Fruit fly (Drosophila melanogaster): ENCODE results near the gene CG14011.

CG14011 gene

DNA sequence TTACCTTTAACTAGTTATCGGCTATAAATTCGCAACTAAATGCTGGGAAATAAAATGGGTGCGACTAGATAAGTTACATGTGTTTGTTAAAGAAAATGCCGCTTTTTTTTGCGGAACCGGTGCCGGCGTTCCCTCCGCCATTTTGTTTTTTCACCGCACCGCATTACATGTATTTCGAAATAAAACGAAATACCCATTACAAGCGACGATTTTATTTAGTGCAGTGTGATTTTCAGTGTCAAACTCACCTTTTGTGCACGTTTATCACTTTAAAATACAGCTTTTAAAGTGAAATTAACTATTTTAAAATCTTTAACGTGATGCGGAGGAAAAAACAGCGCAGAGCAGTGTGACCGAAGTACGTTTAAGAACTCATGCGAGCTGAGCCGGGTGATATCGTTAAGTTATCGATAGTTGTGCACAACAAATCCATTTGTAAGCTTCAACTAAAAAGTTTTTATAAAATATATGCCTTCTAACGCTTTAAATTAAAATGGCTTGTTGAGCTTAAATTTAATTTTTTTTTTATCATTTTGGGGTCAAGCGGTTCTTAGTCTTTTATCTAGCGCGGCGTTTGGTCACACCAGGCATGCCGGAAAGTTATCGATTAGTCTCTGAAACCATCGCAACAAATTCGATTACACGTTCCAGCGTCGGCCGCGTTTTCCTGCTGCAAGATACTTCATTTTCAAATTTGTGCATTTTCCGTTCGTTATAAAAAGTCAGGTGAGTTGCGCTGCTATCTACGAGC, 38.8 kb downstream of the CG14011 start, which contains the start of the genes Hel25E and Lam (continued):
- TF ChIP-seq CG15269 (tag; optimal IDR thresholded peaks at IDR 0.05) (no peak), CG4854 (GFP tag; optimal IDR thresholded peaks at IDR 0.05) (no peak), ato (GFP tag; IDR thresholded peaks at IDR 0.05; ENCODE audit: partially characterized antibody) (peak; percentile 83), CG1529 (GFP tag; optimal IDR thresholded peaks at IDR 0.05) (no peak), Eip74EF (GFP tag; optimal IDR thresholded peaks at IDR 0.05) (no peak), Hand (GFP tag; optimal IDR thresholded peaks at IDR 0.05) (no peak), Six4 (GFP tag; optimal IDR thresholded peaks at IDR 0.05) (no peak), CG3995 (GFP tag; optimal IDR thresholded peaks at IDR 0.05) (peak; percentile 49), CG1832 (GFP tag; optimal IDR thresholded peaks at IDR 0.05) (no peak), jigr1 (GFP tag; IDR thresholded peaks at IDR 0.05) (no peak), slbo (GFP tag; IDR thresholded peaks at IDR 0.05) (no peak), hb (GFP tag; IDR thresholded peaks at IDR 0.05; ENCODE audit: partially characterized antibody) (peak; percentile 79; the same call in 2 of the 3 replicates), CG7963 (GFP tag; IDR thresholded peaks at IDR 0.05; ENCODE audit: partially characterized antibody) (peak; percentile 54; the same call in 2 of the 3 replicates), D19B (GFP tag; optimal IDR thresholded peaks at IDR 0.05) (no peak), Lim3 (GFP tag; IDR thresholded peaks at IDR 0.05) (no peak), CG11695 (GFP tag; IDR thresholded peaks at IDR 0.05) (no peak), Fer3 (tag; optimal IDR thresholded peaks at IDR 0.05) (no peak), bigmax (GFP tag; optimal IDR thresholded peaks at IDR 0.05) (no peak), CG11247 (GFP tag; IDR thresholded peaks at IDR 0.05) (no peak), hbn (GFP tag; IDR thresholded peaks at IDR 0.05; ENCODE audit: partially characterized antibody) (peak; percentile 90), CG10654 (GFP tag; optimal IDR thresholded peaks at IDR 0.05) (no peak), Trl (optimal IDR thresholded peaks at IDR 0.05) (no peak), Trl (GFP tag; optimal IDR thresholded peaks at IDR 0.05) (no peak), gem (tag; optimal IDR thresholded peaks at IDR 0.05) (no peak), row (GFP tag; IDR thresholded peaks at IDR 0.05) (peak; percentile 71), pum (GFP tag; optimal IDR thresholded peaks at IDR 0.05) (no peak), CG31441 (GFP tag; IDR thresholded peaks at IDR 0.05) (no peak), Optix (GFP tag; IDR thresholded peaks at IDR 0.05) (no peak), CG7928 (GFP tag; optimal IDR thresholded peaks at IDR 0.05) (no peak), pita (GFP tag; optimal IDR thresholded peaks at IDR 0.05) (no peak), nom (GFP tag; optimal IDR thresholded peaks at IDR 0.05) (no peak), tin (GFP tag; optimal IDR thresholded peaks at IDR 0.05) (no peak), tgo (GFP tag; IDR thresholded peaks at IDR 0.05) (no peak), lov (optimal IDR thresholded peaks at IDR 0.05) (no peak), lov (GFP tag; IDR thresholded peaks at IDR 0.05) (no peak), Ptx1 (GFP tag; IDR thresholded peaks at IDR 0.05) (no peak), jumu (GFP tag; optimal IDR thresholded peaks at IDR 0.05) (peak; percentile 26), CG14965 (GFP tag; optimal IDR thresholded peaks at IDR 0.05; ENCODE audit: borderline replicate concordance) (no peak), crp (GFP tag; optimal IDR thresholded peaks at IDR 0.05) (peak in 1 of 2 experiments; percentile 21), Camta (GFP tag; optimal IDR thresholded peaks at IDR 0.05) (no peak), CG15011 (GFP tag; optimal IDR thresholded peaks at IDR 0.05) (no peak)

DNA sequence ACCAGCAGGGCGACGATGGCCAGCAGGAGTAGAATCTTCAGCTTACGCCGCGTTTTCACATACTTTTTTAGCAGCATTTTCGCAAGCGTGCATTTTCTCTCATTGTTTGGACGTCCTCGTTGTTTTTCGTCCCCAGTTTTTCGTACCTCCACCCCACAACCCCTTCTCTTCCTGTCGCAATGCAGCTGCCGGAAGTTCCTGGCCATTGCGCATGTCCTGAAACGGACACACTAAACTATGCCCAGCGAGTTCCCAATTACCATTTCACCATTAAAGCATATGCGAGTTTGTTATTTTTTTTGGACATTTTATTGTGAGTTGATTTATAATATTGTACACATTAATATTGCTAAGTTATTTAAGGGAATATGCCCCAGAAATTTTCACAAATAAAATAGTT, 41.9 kb downstream of the CG14011 start, which contains the start of gene CG14015:
TSS of gene CG14015 (minus strand) at position 163 of the 400 bp plus-strand sequence.
- TF ChIP-seq Ets65A (GFP tag) (peak; percentile 73), CG15514 (GFP tag; optimal IDR thresholded peaks at IDR 0.05) (peak; percentile 29), Blimp-1 (GFP tag; optimal IDR thresholded peaks at IDR 0.05) (no peak), Abd-B (GFP tag; optimal IDR thresholded peaks at IDR 0.05) (no peak), CG11247 (GFP tag; IDR thresholded peaks at IDR 0.05) (no peak), Bteb2 (GFP tag; optimal IDR thresholded peaks at IDR 0.05) (no peak), btn (GFP tag; optimal IDR thresholded peaks at IDR 0.05) (no peak), MTF-1 (GFP tag; optimal IDR thresholded peaks at IDR 0.05; ENCODE audit: borderline replicate concordance) (no peak), br (optimal IDR thresholded peaks at IDR 0.05) (no peak), Med (GFP tag) (peak; percentile 65), row (GFP tag; IDR thresholded peaks at IDR 0.05) (peak; percentile 52; the same call in 2 of the 3 replicates), ewg (GFP tag; optimal IDR thresholded peaks at IDR 0.05) (peak; percentile 92)
